Fruit fly (Drosophila melanogaster) whole organism, pupa: ENCODE data around the gene sti.

Source experiments
- CG13204 ChIP-seq: fragments of 200-800 bp; sonication (Bioruptor generic); optimal IDR thresholded peaks from 2 replicates; lab custom pipeline; 2018; ENCODE audit warnings: missing biosample characterization, mild to moderate bottlenecking, missing genetic modification characterization, moderate library complexity
- CG15710 ChIP-seq: fragments of 200-800 bp; sonication (Bioruptor generic); optimal IDR thresholded peaks from 2 replicates; lab custom pipeline; 2018; ENCODE audit warnings: missing biosample characterization, mild to moderate bottlenecking, missing genetic modification characterization, moderate library complexity
- CG17806 ChIP-seq: fragments of 200-800 bp; sonication (Bioruptor generic); optimal IDR thresholded peaks from 2 replicates; lab custom pipeline; 2018; ENCODE audit warnings: missing biosample characterization, mild to moderate bottlenecking, missing genetic modification characterization, moderate library complexity
- CG32121 ChIP-seq: fragments of 200-800 bp; sonication (Bioruptor generic); IDR thresholded peaks from 2 replicates; pipeline ENCODE4 v1.3.6; 2022; ENCODE audit warnings: missing biosample characterization, missing genetic modification characterization
- CG8159 ChIP-seq: fragments of 200-800 bp; sonication (Bioruptor generic); optimal IDR thresholded peaks from 3 replicates; lab custom pipeline; 2018; ENCODE audit warnings: missing biosample characterization, mild to moderate bottlenecking, missing genetic modification characterization, moderate library complexity
- CG8301 ChIP-seq: fragments of 200-800 bp; sonication (Bioruptor generic); optimal IDR thresholded peaks from 2 replicates; lab custom pipeline; 2018; ENCODE audit warnings: missing biosample characterization, mild to moderate bottlenecking, missing genetic modification characterization
- CG9948 ChIP-seq: fragments of 200-800 bp; sonication (Bioruptor generic); optimal IDR thresholded peaks from 2 replicates; lab custom pipeline; 2018; ENCODE audit warnings: missing biosample characterization, mild to moderate bottlenecking, missing genetic modification characterization, moderate library complexity
- EcR ChIP-seq: fragments of 200-800 bp; sonication (Bioruptor generic); optimal IDR thresholded peaks from 3 replicates; lab custom pipeline; 2019; ENCODE audit warnings: missing biosample characterization, missing genetic modification characterization, mild to moderate bottlenecking, moderate library complexity, missing genetic modification reagents
- Pif1A ChIP-seq: fragments of 200-800 bp; sonication (Bioruptor generic); optimal IDR thresholded peaks from 3 replicates; lab custom pipeline; 2016; ENCODE audit warnings: missing biosample characterization, missing genetic modification characterization
- Pif1B ChIP-seq: fragments of 200-800 bp; sonication (Bioruptor generic); optimal IDR thresholded peaks from 3 replicates; lab custom pipeline; 2016; ENCODE audit warnings: missing biosample characterization, missing genetic modification characterization
- Snoo ChIP-seq: fragments of 200-800 bp; sonication (Bioruptor generic); optimal IDR thresholded peaks from 3 replicates; lab custom pipeline; 2017; ENCODE audit warnings: missing biosample characterization, mild to moderate bottlenecking, missing genetic modification characterization, inconsistent platforms
- fd96Ca ChIP-seq: fragments of 200-800 bp; sonication (Bioruptor generic); IDR thresholded peaks from 3 replicates; pipeline ENCODE4 v1.3.6; 2022; ENCODE audit warnings: missing biosample characterization, missing genetic modification characterization

DNA sequence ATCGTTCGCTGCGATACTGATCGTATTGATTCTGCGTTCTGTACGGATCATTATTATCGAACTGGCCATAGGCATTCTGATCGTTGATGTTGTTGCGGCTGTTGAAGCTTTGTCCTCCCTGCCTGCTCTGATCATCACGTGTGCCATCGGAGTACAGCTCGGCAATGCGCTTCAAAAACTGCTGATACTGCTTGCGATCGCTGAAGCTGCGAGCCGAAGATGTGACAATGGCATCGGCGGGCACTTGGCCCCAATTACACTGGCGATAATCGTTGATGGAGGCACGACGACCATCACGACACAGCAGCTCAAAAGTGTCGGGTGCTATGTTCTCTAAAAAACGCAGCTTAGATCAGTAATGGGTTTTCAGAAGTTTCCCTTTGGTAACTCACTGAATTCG, 17.6 kb upstream of the sti start:
- TF ChIP-seq Pif1B (no peak), CG13204 (no peak), Pif1A (GFP tag; lab: Kevin White, UChicago) (no peak), CG8301 (no peak), CG8159 (tag; lab: Kevin White, UChicago) (no peak), CG17806 (no peak), CG15710 (tag; lab: Kevin White, UChicago) (no peak), Snoo (tag; lab: Kevin White, UChicago) (no peak), CG32121 (GFP tag; lab: Robert Waterston, UW) (no peak), fd96Ca (GFP tag; lab: Robert Waterston, UW) (no peak), EcR (GFP tag; lab: Kevin White, UChicago) (no peak), CG9948 (tag; lab: Kevin White, UChicago) (no peak)
